Worm (Caenorhabditis elegans) whole organism, L4 larva: ENCODE measurements around the gene icd-1.

Source experiments
- D1046.2 ChIP-seq: fragments of 200-800 bp; sonication (Bioruptor generic); IDR thresholded peaks from 2 replicates; pipeline ENCODE4 v1.3.6; 2022; ENCODE audit warnings: missing genetic modification characterization, missing compliant biosample characterization
- F26F4.8 ChIP-seq: fragments of 200-800 bp; sonication (Bioruptor generic); conservative IDR thresholded peaks from 2 replicates; pipeline ENCODE4 v1.3.6; 2022; ENCODE audit warnings: missing genetic modification characterization, missing compliant biosample characterization
- F37D6.2 ChIP-seq: sonication (generic microtip); optimal IDR thresholded peaks from 2 replicates; lab custom pipeline; 2016; ENCODE audit warnings: mild to moderate bottlenecking, missing genetic modification characterization, missing compliant biosample characterization
- Y48G9A.11 ChIP-seq: fragments of 200-800 bp; sonication (Bioruptor generic); IDR thresholded peaks from 2 replicates; pipeline ENCODE4 v1.3.6; 2022; ENCODE audit warnings: missing genetic modification reagents, missing genetic modification characterization, missing compliant biosample characterization
- Y75B8A.6 ChIP-seq: fragments of 200-800 bp; sonication (Bioruptor generic); IDR thresholded peaks from 2 replicates; pipeline ENCODE4 v1.3.6; 2022; ENCODE audit warnings: missing genetic modification reagents, missing genetic modification characterization, missing compliant biosample characterization
- ZK546.5 ChIP-seq, 2 experiments: sonication (generic microtip); optimal IDR thresholded peaks; 2 replicates each; lab custom pipeline; 2017; ENCODE audit warnings: missing biosample characterization in 2 of 2, missing genetic modification characterization in 2 of 2
- aly-2 ChIP-seq: sonication (generic microtip); optimal IDR thresholded peaks from 2 replicates; lab custom pipeline; 2018; ENCODE audit warnings: missing biosample characterization, missing genetic modification characterization
- attf-4 ChIP-seq: sonication (generic microtip); optimal IDR thresholded peaks from 3 replicates; lab custom pipeline; 2017; ENCODE audit warnings: missing biosample characterization, missing genetic modification characterization
- ceh-20 ChIP-seq: fragments of 200-800 bp; sonication (Bioruptor generic); IDR thresholded peaks from 2 replicates; pipeline ENCODE4 v1.3.6; 2022; ENCODE audit warnings: missing genetic modification reagents, missing genetic modification characterization, missing compliant biosample characterization
- ceh-28 ChIP-seq: fragments of 150-350 bp; optimal IDR thresholded peaks from 2 replicates; lab custom pipeline; 2014; ENCODE audit warnings: missing biosample characterization, missing genetic modification reagents, missing genetic modification characterization
- dmd-8 ChIP-seq: fragments of 200-800 bp; sonication (Bioruptor generic); IDR thresholded peaks from 2 replicates; pipeline ENCODE4 v1.3.6; 2022; ENCODE audit warnings: missing genetic modification characterization, missing compliant biosample characterization
- hif-1 ChIP-seq, 2 experiments: sonication (generic microtip); optimal IDR thresholded peaks; 2 replicates each; lab custom pipeline; 2016 to 2017; ENCODE audit warnings: missing compliant biosample characterization in 2 of 2, missing genetic modification characterization in 2 of 2, missing genetic modification reagents in 2 of 2, missing genotype in 2 of 2, mild to moderate bottlenecking in 1 of 2
- lim-7 ChIP-seq: fragments of 200-800 bp; sonication (Bioruptor generic); IDR thresholded peaks from 2 replicates; pipeline ENCODE4 v1.3.6; 2022; ENCODE audit warnings: missing genetic modification characterization, missing compliant biosample characterization
- lin-1 ChIP-seq: fragments of 200-800 bp; sonication (Bioruptor generic); IDR thresholded peaks from 2 replicates; pipeline ENCODE4 v1.3.6; 2022; ENCODE audit warnings: missing genetic modification reagents, missing genetic modification characterization, missing compliant biosample characterization
- lin-13 ChIP-seq: fragments of 150-350 bp; optimal IDR thresholded peaks from 2 replicates; lab custom pipeline; 2014; ENCODE audit warnings: missing biosample characterization, missing genetic modification reagents, missing genetic modification characterization
- lir-3 ChIP-seq: sonication (generic microtip); optimal IDR thresholded peaks from 2 replicates; lab custom pipeline; 2016; ENCODE audit warnings: mild to moderate bottlenecking, missing genetic modification characterization, missing compliant biosample characterization
- madf-5 ChIP-seq, 2 experiments: fragments of 200-800 bp; sonication (Bioruptor generic); IDR thresholded peaks; 2 replicates each; pipeline ENCODE4 v1.3.6; 2022; ENCODE audit warnings: missing compliant biosample characterization in 2 of 2, missing genetic modification characterization in 2 of 2
- mep-1 ChIP-seq: fragments of 150-350 bp; sonication (generic microtip); optimal IDR thresholded peaks from 3 replicates; lab custom pipeline; 2014; ENCODE audit warnings: missing biosample characterization, missing genetic modification characterization
- mes-2 ChIP-seq: sonication (generic microtip); optimal IDR thresholded peaks from 2 replicates; lab custom pipeline; 2016; ENCODE audit warnings: missing genotype, mild to moderate bottlenecking, missing genetic modification characterization, missing compliant biosample characterization; ENCODE audit not compliant: poor library complexity, severe bottlenecking
- mxl-2 ChIP-seq: fragments of 200-800 bp; sonication (Bioruptor generic); conservative IDR thresholded peaks from 2 replicates; pipeline ENCODE4 v1.3.6; 2022; ENCODE audit warnings: missing genetic modification reagents, missing genetic modification characterization, missing compliant biosample characterization
- mxl-3 ChIP-seq: fragments of 200-800 bp; sonication (Bioruptor generic); optimal IDR thresholded peaks from 2 replicates; lab custom pipeline; 2018; ENCODE audit warnings: mild to moderate bottlenecking, missing genetic modification characterization, missing compliant biosample characterization
- nhr-10 ChIP-seq: fragments of 150-350 bp; optimal IDR thresholded peaks from 2 replicates; lab custom pipeline; 2014; ENCODE audit warnings: missing biosample characterization, missing genetic modification characterization
- nhr-102 ChIP-seq: sonication (generic microtip); optimal IDR thresholded peaks from 2 replicates; lab custom pipeline; 2016; ENCODE audit warnings: mild to moderate bottlenecking, missing genetic modification characterization, moderate library complexity, missing compliant biosample characterization
- nhr-111 ChIP-seq: fragments of 200-800 bp; sonication (Bioruptor generic); optimal IDR thresholded peaks from 2 replicates; lab custom pipeline; 2018; ENCODE audit warnings: mild to moderate bottlenecking, missing genetic modification characterization, missing compliant biosample characterization
- nhr-28 ChIP-seq: fragments of 150-350 bp; optimal IDR thresholded peaks from 2 replicates; lab custom pipeline; 2014; ENCODE audit warnings: missing biosample characterization, missing genetic modification characterization
- nhr-41 ChIP-seq: fragments of 200-800 bp; sonication (Bioruptor generic); IDR thresholded peaks from 2 replicates; pipeline ENCODE4 v1.3.6; 2022; ENCODE audit warnings: missing genetic modification reagents, missing genetic modification characterization, missing compliant biosample characterization
- nhr-42 ChIP-seq: fragments of 200-800 bp; sonication (Bioruptor generic); IDR thresholded peaks from 2 replicates; pipeline ENCODE4 v1.3.6; 2022; ENCODE audit warnings: missing genetic modification characterization, missing compliant biosample characterization
- nhr-76 ChIP-seq: fragments of 150-350 bp; optimal IDR thresholded peaks from 2 replicates; lab custom pipeline; 2014; ENCODE audit warnings: missing biosample characterization, missing genetic modification characterization
- php-3 ChIP-seq: fragments of 200-800 bp; sonication (Bioruptor generic); IDR thresholded peaks from 2 replicates; pipeline ENCODE4 v1.3.6; 2022; ENCODE audit warnings: missing genetic modification reagents, missing genetic modification characterization, missing compliant biosample characterization
- pqm-1 ChIP-seq: sonication (generic microtip); optimal IDR thresholded peaks from 2 replicates; lab custom pipeline; 2017; ENCODE audit warnings: missing biosample characterization, missing genetic modification characterization
- tag-97 ChIP-seq: fragments of 200-800 bp; sonication (Bioruptor generic); IDR thresholded peaks from 2 replicates; pipeline ENCODE4 v1.3.6; 2022; ENCODE audit warnings: missing genetic modification characterization, missing compliant biosample characterization
- unc-130 ChIP-seq: sonication (generic microtip); optimal IDR thresholded peaks from 2 replicates; lab custom pipeline; 2016; ENCODE audit warnings: missing genetic modification reagents, missing genetic modification characterization, missing compliant biosample characterization
- vab-7 ChIP-seq: fragments of 200-800 bp; sonication (Bioruptor generic); IDR thresholded peaks from 2 replicates; pipeline ENCODE4 v1.3.6; 2022; ENCODE audit warnings: missing genetic modification reagents, missing genetic modification characterization, missing compliant biosample characterization
- zip-2 ChIP-seq: fragments of 150-350 bp; optimal IDR thresholded peaks from 2 replicates; lab custom pipeline; 2014; ENCODE audit warnings: missing biosample characterization, missing genetic modification characterization
- ztf-11 ChIP-seq: fragments of 150-350 bp; optimal IDR thresholded peaks from 2 replicates; lab custom pipeline; 2014; ENCODE audit warnings: missing biosample characterization, missing genetic modification characterization

icd-1 gene

DNA sequence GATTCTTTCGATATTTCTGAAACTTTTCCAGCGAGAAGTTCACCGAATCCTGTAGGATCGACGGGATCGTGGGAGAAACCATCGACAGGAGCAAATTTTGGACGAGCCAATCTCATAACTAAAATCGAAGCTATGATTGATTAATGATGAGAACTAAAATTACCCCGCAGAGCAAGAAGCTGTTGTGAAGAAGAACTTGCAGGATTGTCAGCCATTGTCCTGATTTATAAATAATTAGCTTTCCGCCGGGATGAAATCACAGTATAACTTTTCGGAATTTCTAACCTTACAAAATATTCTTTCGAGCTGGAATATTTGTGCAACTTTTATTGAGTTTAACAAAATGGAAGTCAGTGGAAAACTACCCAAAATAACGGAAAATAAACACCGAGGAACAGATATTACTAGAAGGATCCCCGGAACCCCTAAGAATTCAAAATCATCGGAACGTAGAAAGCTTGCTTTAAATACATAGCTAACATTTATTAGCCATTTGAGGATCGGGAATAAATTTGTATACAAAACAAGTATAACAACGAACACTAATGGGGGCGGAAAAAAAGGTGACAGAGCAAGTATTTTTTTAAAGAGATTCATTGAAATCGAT lies 1.1 kb downstream of the icd-1 start, which contains the start of gene C56C10.7 (continued):
- TF ChIP-seq F26F4.8 (GFP tag; lab: Robert Waterston, UW): no peak
- TF ChIP-seq lir-3: no peak
- no peak for TF ChIP-seq mxl-3 (GFP tag; lab: Kevin White, UChicago)
- TF ChIP-seq ceh-20: no peak
- no peak for TF ChIP-seq ceh-28 (tag; lab: Kevin White, UChicago)
- TF ChIP-seq nhr-111 (GFP tag; lab: Kevin White, UChicago): peak; percentile 46
- TF ChIP-seq Y48G9A.11 (GFP tag; lab: Robert Waterston, UW): no peak
- TF ChIP-seq nhr-102 (tag; lab: Kevin White, UChicago): peak; percentile 58
- no peak for TF ChIP-seq ZK546.5 (tag; optimal IDR thresholded peaks at IDR 0.05; lab: Kevin White, UChicago)
- no peak for TF ChIP-seq D1046.2 (GFP tag; lab: Robert Waterston, UW)
- no peak for TF ChIP-seq aly-2
- no peak for TF ChIP-seq nhr-28 (tag; lab: Kevin White, UChicago)
- TF ChIP-seq nhr-10 (tag; lab: Kevin White, UChicago): no peak
- TF ChIP-seq nhr-76 (tag; lab: Kevin White, UChicago): no peak
- TF ChIP-seq dmd-8 (GFP tag; lab: Robert Waterston, UW): no peak
- TF ChIP-seq mes-2 (tag; lab: Kevin White, UChicago): no peak
- no peak for TF ChIP-seq pqm-1 (tag; lab: Kevin White, UChicago)
- 0 out of 2 replicates have a peak, but pooled peaks have one; percentile 48 for TF ChIP-seq Y75B8A.6 (GFP tag; lab: Robert Waterston, UW)
- no peak for TF ChIP-seq tag-97 (GFP tag; lab: Robert Waterston, UW)
- TF ChIP-seq unc-130: no peak
- no peak for TF ChIP-seq lin-1 (GFP tag; lab: Robert Waterston, UW)
- TF ChIP-seq madf-5 (GFP tag; IDR thresholded peaks at IDR 0.05; lab: Robert Waterston, UW): 0 out of 4 replicates have a peak, but pooled peaks of 1 of the 2 experiments have one; percentile 39

DNA sequence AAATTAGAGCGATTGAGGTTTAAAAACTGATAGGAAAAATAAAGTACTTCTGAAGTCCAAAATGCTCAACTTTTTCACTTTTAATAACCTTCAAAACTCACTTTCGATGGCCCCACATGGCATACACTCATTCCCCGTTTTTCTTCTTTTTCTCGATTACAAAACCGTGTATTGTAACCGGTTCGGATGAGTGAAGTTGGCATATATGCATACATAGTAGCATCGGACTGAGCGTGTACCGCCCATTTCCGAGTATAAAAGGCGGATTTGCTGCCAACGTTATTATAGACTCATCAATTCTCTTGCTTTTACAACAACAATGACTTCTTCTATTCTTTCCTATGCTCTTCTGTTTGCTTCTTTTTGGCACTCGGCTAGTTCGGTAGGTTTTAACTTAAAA lies 5.7 kb downstream of the icd-1 start, which contains the start of gene C56C10.4:
C56C10.4 (plus strand) TSS at position 301 of the 400 bp plus-strand sequence.
- TF ChIP-seq ztf-11 (tag; lab: Kevin White, UChicago) (no peak), nhr-42 (GFP tag; lab: Robert Waterston, UW) (no peak), lin-13 (GFP tag; lab: Kevin White, UChicago) (no peak), nhr-111 (GFP tag; lab: Kevin White, UChicago) (no peak), lim-7 (no peak), lir-3 (no peak), dmd-8 (GFP tag; lab: Robert Waterston, UW) (no peak), F37D6.2 (tag; lab: Kevin White, UChicago) (no peak), hif-1 (tag; optimal IDR thresholded peaks at IDR 0.05; lab: Kevin White, UChicago) (no peak), nhr-41 (no peak), zip-2 (no peak)

DNA sequence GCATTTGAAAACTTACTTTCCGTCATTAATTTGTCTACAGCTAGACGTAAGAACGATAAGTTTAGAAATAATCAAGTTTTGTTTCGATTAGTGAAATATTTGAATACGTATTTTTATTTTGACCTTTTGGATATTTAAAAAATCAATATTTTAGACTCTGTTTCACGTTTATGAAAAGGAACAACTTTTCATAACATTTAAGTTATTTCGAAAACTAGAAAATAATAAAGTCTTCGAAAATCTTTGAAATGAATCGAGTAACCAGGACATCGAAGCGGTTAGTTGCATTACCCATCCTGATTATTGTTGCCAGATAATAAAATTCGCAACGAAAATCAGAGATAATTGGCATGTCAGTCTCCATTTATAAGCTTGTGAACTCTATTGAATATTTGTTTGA lies 7.2 kb downstream of the icd-1 start, which contains the start of gene C56C10.6:
C56C10.6 (minus strand) TSS at position 101 of the 400 bp plus-strand sequence.
- TF ChIP-seq vab-7 (GFP tag; lab: Robert Waterston, UW): no peak
- no peak for TF ChIP-seq attf-4

DNA sequence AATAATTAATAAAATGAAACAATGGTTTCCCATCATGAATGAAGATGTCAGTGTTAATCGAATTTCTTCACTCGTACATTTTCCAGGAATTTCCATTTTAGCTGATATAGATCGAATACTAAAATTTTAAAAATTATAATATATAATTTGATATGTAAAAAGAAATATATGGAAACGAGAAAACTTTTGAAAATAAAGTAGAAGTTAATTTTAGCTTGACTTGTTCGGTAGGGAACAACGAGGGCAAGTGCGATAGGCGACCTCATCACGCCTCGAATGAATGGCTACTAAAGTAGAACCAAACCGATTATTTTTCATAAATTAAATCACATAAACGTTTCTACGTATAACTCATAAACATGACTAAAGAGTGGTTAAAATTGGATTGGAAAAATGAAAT lies 10.1 kb downstream of the icd-1 start, which contains the start of gene sra-31:
sra-31 (minus strand) TSS at position 101 of the 400 bp plus-strand sequence.
- TF ChIP-seq D1046.2 (GFP tag; lab: Robert Waterston, UW): no peak
- no peak for TF ChIP-seq nhr-76 (tag; lab: Kevin White, UChicago)
- TF ChIP-seq Y75B8A.6 (GFP tag; lab: Robert Waterston, UW): no peak
- TF ChIP-seq php-3 (GFP tag; lab: Robert Waterston, UW): no peak
- TF ChIP-seq mep-1: no peak
- no peak for TF ChIP-seq mxl-2
